Worm (Caenorhabditis elegans): ENCODE measurements around the gene Y53G8B.2.

- TF ChIP-seq ama-1 (optimal IDR thresholded peaks at IDR 0.05) = no peak
- no peak for TF ChIP-seq scrt-1 (GFP tag; IDR thresholded peaks at IDR 0.05)
- TF ChIP-seq tbx-37 (GFP tag; conservative IDR thresholded peaks at IDR 0.05) = no peak
- TF ChIP-seq aly-1 (tag; optimal IDR thresholded peaks at IDR 0.05) = no peak
Measured at ce11 chrIII:3069101-3069500, 34.7 kb downstream of the Y53G8B.2 start.

Data from whole organism, early embryonic.